Worm (Caenorhabditis elegans): ENCODE measurements around the gene aos-1.

aos-1 gene

ce11 chrV:10174632-10175075 is 44.6 kb upstream of the aos-1 start:
- TF ChIP-seq ceh-62 (tag; optimal IDR thresholded peaks at IDR 0.05), result no peak
- no peak for TF ChIP-seq daf-8 (GFP tag; IDR thresholded peaks at IDR 0.05)
- TF ChIP-seq dve-1 (tag; optimal IDR thresholded peaks at IDR 0.05; ENCODE audit: insufficient read depth), result no peak
- TF ChIP-seq ceh-28 (tag; optimal IDR thresholded peaks at IDR 0.05), result peak; percentile 78
- no peak for TF ChIP-seq pha-4 (GFP tag; IDR thresholded peaks at IDR 0.05)
- TF ChIP-seq pha-4 (tag; optimal IDR thresholded peaks at IDR 0.05), result no peak
- no peak for TF ChIP-seq spr-1 (tag; optimal IDR thresholded peaks at IDR 0.05)
- peak; percentile 85 for TF ChIP-seq mep-1 (tag; optimal IDR thresholded peaks at IDR 0.05)
- no peak for TF ChIP-seq nhr-237 (tag; optimal IDR thresholded peaks at IDR 0.05)
- no peak for TF ChIP-seq lin-29 (GFP tag; IDR thresholded peaks at IDR 0.05)
- no peak for TF ChIP-seq ZK546.5 (tag; optimal IDR thresholded peaks at IDR 0.05)
- TF ChIP-seq lsy-2 (tag; optimal IDR thresholded peaks at IDR 0.05), result peak; percentile 62 to 85
- peak; percentile 84 for TF ChIP-seq egl-43 (GFP tag; IDR thresholded peaks at IDR 0.05)
- TF ChIP-seq daf-12 (tag; optimal IDR thresholded peaks at IDR 0.05), result no peak
- TF ChIP-seq snpc-1.2 (GFP tag; IDR thresholded peaks at IDR 0.05), result no peak
- TF ChIP-seq nhr-11 (tag; optimal IDR thresholded peaks at IDR 0.05), result peak; percentile 86
- no peak for TF ChIP-seq daf-16 (GFP tag; optimal IDR thresholded peaks at IDR 0.05)
- TF ChIP-seq daf-16 (tag; optimal IDR thresholded peaks at IDR 0.05), result no peak
- TF ChIP-seq hlh-30 (tag; optimal IDR thresholded peaks at IDR 0.05; ENCODE audit: insufficient read depth), result peak; percentile 73
- no peak for TF ChIP-seq skn-1 (tag; optimal IDR thresholded peaks at IDR 0.05)
- TF ChIP-seq mxl-3 (GFP tag; optimal IDR thresholded peaks at IDR 0.05), result peak; percentile 28
- TF ChIP-seq rbr-2 (tag; optimal IDR thresholded peaks at IDR 0.05), result peak; percentile 89
- no peak for TF ChIP-seq nhr-76 (tag; optimal IDR thresholded peaks at IDR 0.05)
- no peak for TF ChIP-seq D1046.2 (GFP tag; IDR thresholded peaks at IDR 0.05)
- no peak for TF ChIP-seq T26A8.4 (GFP tag; IDR thresholded peaks at IDR 0.05)
- no peak for TF ChIP-seq dmd-9 (GFP tag; IDR thresholded peaks at IDR 0.05)
- 0 out of 2 replicates have a peak, but pooled peaks have one; percentile 31 for TF ChIP-seq arid-1 (GFP tag; conservative IDR thresholded peaks at IDR 0.05)
- TF ChIP-seq saeg-2 (GFP tag; IDR thresholded peaks at IDR 0.05), result 0 out of 2 replicates have a peak, but pooled peaks have one; percentile 26
- TF ChIP-seq jun-1 (tag; optimal IDR thresholded peaks at IDR 0.05), result no peak
- no peak for TF ChIP-seq ceh-32 (tag; optimal IDR thresholded peaks at IDR 0.05; ENCODE audit: poor library complexity)
- TF ChIP-seq nhr-28 (tag; optimal IDR thresholded peaks at IDR 0.05), result no peak
- TF ChIP-seq dmd-6 (GFP tag; IDR thresholded peaks at IDR 0.05), result peak; percentile 47
- peak in 1 of 2 experiments; percentile 66 for TF ChIP-seq hif-1 (tag; optimal IDR thresholded peaks at IDR 0.05)
- TF ChIP-seq unc-62 (GFP tag; optimal IDR thresholded peaks at IDR 0.05 in 1 of 2), result peak in 1 of 2 experiments; percentile 1
- peak; percentile 33 for TF ChIP-seq unc-62 (tag; optimal IDR thresholded peaks at IDR 0.05)
- TF ChIP-seq nhr-10 (tag; optimal IDR thresholded peaks at IDR 0.05), result no peak
- TF ChIP-seq zag-1 (tag; optimal IDR thresholded peaks at IDR 0.05), result peak; percentile 20
- TF ChIP-seq F26F4.8 (GFP tag; conservative IDR thresholded peaks at IDR 0.05), result no peak
- TF ChIP-seq lin-1 (GFP tag; IDR thresholded peaks at IDR 0.05), result no peak
- 0 out of 2 replicates have a peak, but pooled peaks have one; percentile 33 for TF ChIP-seq vab-7 (GFP tag; IDR thresholded peaks at IDR 0.05)
- peak; percentile 36; the same call in 1 of the 2 replicates for TF ChIP-seq tra-1 (GFP tag; IDR thresholded peaks at IDR 0.05)
- TF ChIP-seq aha-1 (tag), result peak; percentile 100
- TF ChIP-seq zip-2 (tag; optimal IDR thresholded peaks at IDR 0.05), result no peak
- TF ChIP-seq F37D6.2 (tag; optimal IDR thresholded peaks at IDR 0.05), result peak; percentile 84
- 0 out of 2 replicates have a peak, but pooled peaks have one; percentile 25 for TF ChIP-seq mdt-29 (GFP tag; IDR thresholded peaks at IDR 0.05)
- peak; percentile 85; the same call in 1 of the 2 replicates for TF ChIP-seq ctbp-1 (GFP tag; IDR thresholded peaks at IDR 0.05)
- peak; percentile 77 for TF ChIP-seq ces-1 (GFP tag; optimal IDR thresholded peaks at IDR 0.05)
- TF ChIP-seq lin-39 (tag; optimal IDR thresholded peaks at IDR 0.05), result no peak
- peak; percentile 18 to 90 for TF ChIP-seq mdl-1 (tag; optimal IDR thresholded peaks at IDR 0.05)
- TF ChIP-seq zfp-3 (GFP tag; conservative IDR thresholded peaks at IDR 0.05), result no peak
- peak; percentile 98 for TF ChIP-seq fkh-10 (GFP tag; optimal IDR thresholded peaks at IDR 0.05)
- TF ChIP-seq madf-5 (GFP tag; IDR thresholded peaks at IDR 0.05), result no peak

All from whole organism, L4 larva.